Worm (Caenorhabditis elegans): ENCODE measurements around the gene ptp-2.

- TF ChIP-seq sox-4 (tag; optimal IDR thresholded peaks at IDR 0.05) (no peak), nhr-11 (tag; optimal IDR thresholded peaks at IDR 0.05) (no peak), fkh-10 (GFP tag; optimal IDR thresholded peaks at IDR 0.05) (no peak), ceh-18 (tag; optimal IDR thresholded peaks at IDR 0.05) (no peak), ceh-22 (tag; optimal IDR thresholded peaks at IDR 0.05) (no peak), hlh-6 (tag; optimal IDR thresholded peaks at IDR 0.05) (no peak), elt-2 (tag; optimal IDR thresholded peaks at IDR 0.05) (no peak), fax-1 (tag; optimal IDR thresholded peaks at IDR 0.05) (no peak), ceh-24 (tag; optimal IDR thresholded peaks at IDR 0.05) (no peak), hlh-13 (GFP tag; optimal IDR thresholded peaks at IDR 0.05) (no peak)
Measured at ce11 chrII:5876053-5876452, 42.4 kb upstream of the ptp-2 start, which contains the start of gene F55C12.6.

Data from whole organism, late embryonic.